Worm (Caenorhabditis elegans): Measurements from ENCODE around the gene srsx-19.

Gene srsx-19

ce11 chrV:13854306-13854705 lies 33.2 kb upstream of the srsx-19 start, which contains the start of gene ttr-21 (continued):
- no peak for TF ChIP-seq T26A5.8 (tag; optimal IDR thresholded peaks at IDR 0.05)
- TF ChIP-seq tbx-9 (tag; optimal IDR thresholded peaks at IDR 0.05; ENCODE audit: borderline replicate concordance) = no peak
- TF ChIP-seq attf-6 (GFP tag; IDR thresholded peaks at IDR 0.05) = no peak
- TF ChIP-seq ztf-3 (GFP tag; optimal IDR thresholded peaks at IDR 0.05) = no peak

- TF ChIP-seq B0261.1 (tag; optimal IDR thresholded peaks at IDR 0.05) = no peak
- no peak for TF ChIP-seq F57C9.4 (tag; optimal IDR thresholded peaks at IDR 0.05)
- TF ChIP-seq F33H1.4 (GFP tag; IDR thresholded peaks at IDR 0.05) = no peak
- no peak for TF ChIP-seq attf-6 (GFP tag; IDR thresholded peaks at IDR 0.05)
These were observed 31.1 kb upstream of the srsx-19 start, which contains the start of gene srx-134 for ce11 chrV:13856376-13856775. Gene srx-134, minus strand, starts transcription at chrV:13856476.

ce11 chrV:13857132-13857531 lies 30.3 kb upstream of the srsx-19 start, which contains the start of gene srx-136:
Gene srx-136, plus strand, starts transcription at chrV:13857432.
- TF ChIP-seq Y95B8A.8 (GFP tag; IDR thresholded peaks at IDR 0.05) (no peak), hmg-1.2 (GFP tag; IDR thresholded peaks at IDR 0.05) (no peak), mcd-1 (GFP tag; IDR thresholded peaks at IDR 0.05) (no peak), attf-6 (GFP tag; IDR thresholded peaks at IDR 0.05) (no peak), die-1 (tag; optimal IDR thresholded peaks at IDR 0.05) (no peak), dpl-1 (GFP tag; optimal IDR thresholded peaks at IDR 0.05) (no peak), lin-35 (GFP tag; optimal IDR thresholded peaks at IDR 0.05) (no peak), nfya-1 (tag; optimal IDR thresholded peaks at IDR 0.05; ENCODE audit: borderline replicate concordance, insufficient read depth) (no peak), Y53F4B.3 (GFP tag; IDR thresholded peaks at IDR 0.05) (no peak), tlf-1 (GFP tag; optimal IDR thresholded peaks at IDR 0.05) (no peak), hmg-20 (GFP tag; IDR thresholded peaks at IDR 0.05) (no peak), aptf-2 (GFP tag; conservative IDR thresholded peaks at IDR 0.05) (no peak), nfyb-1 (GFP tag; IDR thresholded peaks at IDR 0.05) (no peak), xnd-1 (tag; optimal IDR thresholded peaks at IDR 0.05) (no peak), ccch-3 (GFP tag; optimal IDR thresholded peaks at IDR 0.05) (no peak)

ce11 chrV:13858906-13859305 lies 28.6 kb upstream of the srsx-19 start, which contains the start of gene srx-135:
Gene srx-135, plus strand, starts transcription at chrV:13859206.
- TF ChIP-seq atf-7 (tag; optimal IDR thresholded peaks at IDR 0.05) = no peak
- TF ChIP-seq ceh-40 (GFP tag; IDR thresholded peaks at IDR 0.05) = no peak
- TF ChIP-seq ceh-100 (GFP tag; IDR thresholded peaks at IDR 0.05) = no peak
- TF ChIP-seq sea-2 (GFP tag; IDR thresholded peaks at IDR 0.05) = no peak
- TF ChIP-seq ztf-18 (tag; optimal IDR thresholded peaks at IDR 0.05) = no peak
- TF ChIP-seq let-526 (GFP tag; IDR thresholded peaks at IDR 0.05) = no peak
- TF ChIP-seq F33H1.4 (GFP tag; IDR thresholded peaks at IDR 0.05) = no peak
- TF ChIP-seq cebp-1 (GFP tag; IDR thresholded peaks at IDR 0.05) = no peak
- no peak for TF ChIP-seq cebp-1 (tag; optimal IDR thresholded peaks at IDR 0.05)
- TF ChIP-seq F57C9.4 (tag; optimal IDR thresholded peaks at IDR 0.05) = no peak
- no peak for TF ChIP-seq nhr-27 (tag; optimal IDR thresholded peaks at IDR 0.05)
- TF ChIP-seq madf-8 (GFP tag; conservative IDR thresholded peaks at IDR 0.05) = no peak
- no peak for TF ChIP-seq B0261.1 (tag; optimal IDR thresholded peaks at IDR 0.05)
- TF ChIP-seq Y95B8A.8 (GFP tag; IDR thresholded peaks at IDR 0.05) = no peak
- TF ChIP-seq ceh-27 (GFP tag; optimal IDR thresholded peaks at IDR 0.05) = no peak
- no peak for TF ChIP-seq mcd-1 (GFP tag; IDR thresholded peaks at IDR 0.05)

ce11 chrV:13862505-13862904 lies 25.0 kb upstream of the srsx-19 start, which contains the start of gene srx-137:
Gene srx-137, plus strand, starts transcription at chrV:13862805.
- no peak for TF ChIP-seq egl-44 (GFP tag; IDR thresholded peaks at IDR 0.05)
- TF ChIP-seq ztf-25 (GFP tag; IDR thresholded peaks at IDR 0.05) = no peak
- TF ChIP-seq snpc-3.4 (tag; optimal IDR thresholded peaks at IDR 0.05) = no peak
- TF ChIP-seq lir-1 (GFP tag; conservative IDR thresholded peaks at IDR 0.05) = no peak
- no peak for TF ChIP-seq T26A5.8 (tag; optimal IDR thresholded peaks at IDR 0.05)
- TF ChIP-seq rcor-1 (GFP tag; IDR thresholded peaks at IDR 0.05) = no peak
- no peak for TF ChIP-seq madf-10 (tag; optimal IDR thresholded peaks at IDR 0.05)
- TF ChIP-seq hrde-1 (tag; optimal IDR thresholded peaks at IDR 0.05; ENCODE audit: borderline replicate concordance) = no peak
- TF ChIP-seq Y95B8A.8 (GFP tag; IDR thresholded peaks at IDR 0.05) = no peak
- no peak for TF ChIP-seq attf-5 (GFP tag; optimal IDR thresholded peaks at IDR 0.05)
- TF ChIP-seq B0261.1 (tag; optimal IDR thresholded peaks at IDR 0.05) = no peak
- TF ChIP-seq zfh-2 (GFP tag; conservative IDR thresholded peaks at IDR 0.05) = no peak
- TF ChIP-seq tbp1 (GFP tag; optimal IDR thresholded peaks at IDR 0.05) = no peak
- TF ChIP-seq F10E7.11 (tag; optimal IDR thresholded peaks at IDR 0.05) = no peak
- no peak for TF ChIP-seq nhr-27 (tag; optimal IDR thresholded peaks at IDR 0.05)
